Worm (Caenorhabditis elegans) whole organism, young adult: ENCODE measurements around the gene decr-1.1.

Source experiments
- B0035.1 ChIP-seq: sonication (generic microtip); optimal IDR thresholded peaks from 2 replicates; lab custom pipeline; 2016; ENCODE audit warnings: missing genetic modification characterization, mild to moderate bottlenecking, missing compliant biosample characterization, missing genotype, missing genetic modification reagents
- F10E7.11 ChIP-seq: sonication (generic microtip); optimal IDR thresholded peaks from 2 replicates; lab custom pipeline; 2017; ENCODE audit warnings: mild to moderate bottlenecking, missing genetic modification characterization, moderate library complexity, missing compliant biosample characterization
- F33H1.4 ChIP-seq: fragments of 200-800 bp; sonication (Bioruptor generic); IDR thresholded peaks from 2 replicates; pipeline ENCODE4 v1.3.6; 2022; ENCODE audit warnings: missing genetic modification reagents, missing genetic modification characterization, missing compliant biosample characterization
- F37B4.10 ChIP-seq: fragments of 200-800 bp; sonication (Bioruptor generic); IDR thresholded peaks from 2 replicates; pipeline ENCODE4 v1.3.6; 2022; ENCODE audit warnings: missing genetic modification characterization, missing compliant biosample characterization
- F49E8.2 ChIP-seq: sonication (generic microtip); optimal IDR thresholded peaks from 3 replicates; lab custom pipeline; 2017; ENCODE audit warnings: missing genetic modification characterization, mild to moderate bottlenecking, missing compliant biosample characterization, antibody characterized with exemption, moderate library complexity; ENCODE audit not compliant: insufficient read depth
- F57C9.4 ChIP-seq: sonication (generic microtip); optimal IDR thresholded peaks from 2 replicates; lab custom pipeline; 2017; ENCODE audit warnings: mild to moderate bottlenecking, missing genetic modification characterization, missing compliant biosample characterization
- K12H6.12 ChIP-seq: fragments of 200-800 bp; sonication (Bioruptor generic); optimal IDR thresholded peaks from 2 replicates; lab custom pipeline; 2018; ENCODE audit warnings: mild to moderate bottlenecking, missing genetic modification characterization, missing compliant biosample characterization
- Y53G8AR.9 ChIP-seq: fragments of 200-800 bp; sonication (Bioruptor generic); conservative IDR thresholded peaks from 2 replicates; pipeline ENCODE4 v1.3.6; 2022; ENCODE audit warnings: missing genetic modification reagents, missing genetic modification characterization, missing compliant biosample characterization
- Y56A3A.18 ChIP-seq: fragments of 200-800 bp; sonication (Bioruptor generic); IDR thresholded peaks from 2 replicates; pipeline ENCODE4 v1.3.6; 2022; ENCODE audit warnings: missing genetic modification reagents, missing genetic modification characterization, missing compliant biosample characterization
- ZK185.1 ChIP-seq: sonication (generic microtip); optimal IDR thresholded peaks from 2 replicates; lab custom pipeline; 2016; ENCODE audit warnings: mild to moderate bottlenecking, missing genetic modification characterization, missing compliant biosample characterization; ENCODE audit not compliant: poor library complexity, severe bottlenecking
- akir-1 ChIP-seq: fragments of 200-800 bp; sonication (Bioruptor generic); optimal IDR thresholded peaks from 2 replicates; lab custom pipeline; 2018; ENCODE audit warnings: mild to moderate bottlenecking, missing genetic modification characterization, moderate library complexity, missing compliant biosample characterization
- ceh-79 ChIP-seq: sonication (generic microtip); optimal IDR thresholded peaks from 2 replicates; lab custom pipeline; 2017; ENCODE audit warnings: mild to moderate bottlenecking, missing genetic modification characterization, missing compliant biosample characterization
- dox-1 ChIP-seq: fragments of 200-800 bp; sonication (Bioruptor generic); IDR thresholded peaks from 2 replicates; pipeline ENCODE4 v1.3.6; 2022; ENCODE audit warnings: missing genetic modification reagents, missing genetic modification characterization, missing compliant biosample characterization
- ekl-4 ChIP-seq: fragments of 200-800 bp; sonication (Bioruptor generic); IDR thresholded peaks from 2 replicates; pipeline ENCODE4 v1.3.6; 2022; ENCODE audit warnings: missing genetic modification reagents, missing genetic modification characterization, missing compliant biosample characterization
- fkh-3 ChIP-seq: sonication (generic microtip); optimal IDR thresholded peaks from 2 replicates; lab custom pipeline; 2016; ENCODE audit warnings: mild to moderate bottlenecking, missing genetic modification characterization, missing compliant biosample characterization
- hmg-1.2 ChIP-seq: fragments of 200-800 bp; sonication (Bioruptor generic); IDR thresholded peaks from 2 replicates; pipeline ENCODE4 v1.3.6; 2022; ENCODE audit warnings: missing genetic modification reagents, missing genetic modification characterization, missing compliant biosample characterization
- hmg-20 ChIP-seq: fragments of 200-800 bp; sonication (Bioruptor generic); IDR thresholded peaks from 2 replicates; pipeline ENCODE4 v1.3.6; 2022; ENCODE audit warnings: missing genetic modification reagents, missing genetic modification characterization, missing compliant biosample characterization
- hsf-1 ChIP-seq: fragments of 200-800 bp; sonication (Bioruptor generic); IDR thresholded peaks from 2 replicates; pipeline ENCODE4 v1.3.6; 2022; ENCODE audit warnings: missing genetic modification reagents, missing genetic modification characterization, missing compliant biosample characterization
- lag-1 ChIP-seq: fragments of 200-800 bp; sonication (Bioruptor generic); IDR thresholded peaks from 2 replicates; pipeline ENCODE4 v1.3.6; 2022; ENCODE audit warnings: missing genetic modification reagents, missing genetic modification characterization, missing compliant biosample characterization
- let-526 ChIP-seq: fragments of 200-800 bp; sonication (Bioruptor generic); IDR thresholded peaks from 2 replicates; pipeline ENCODE4 v1.3.6; 2022; ENCODE audit warnings: missing genetic modification reagents, missing genetic modification characterization, missing compliant biosample characterization
- lin-26 ChIP-seq: fragments of 200-800 bp; sonication (Bioruptor generic); IDR thresholded peaks from 2 replicates; pipeline ENCODE4 v1.3.6; 2022; ENCODE audit warnings: missing genetic modification reagents, missing genetic modification characterization, missing compliant biosample characterization
- lin-35 ChIP-seq, 3 experiments: fragments of 150-350 bp in 2 of 3; sonication (generic microtip) in 1 of 3; optimal IDR thresholded peaks; 2 replicates each; lab custom pipeline; 2014 to 2018; ENCODE audit warnings: missing biosample characterization in 3 of 3, missing genetic modification characterization in 3 of 3, missing genetic modification reagents in 3 of 3
- lin-54 ChIP-seq: fragments of 200-800 bp; sonication (Bioruptor generic); optimal IDR thresholded peaks from 2 replicates; lab custom pipeline; 2018; ENCODE audit warnings: mild to moderate bottlenecking, missing genetic modification characterization, missing compliant biosample characterization
- madf-10 ChIP-seq: sonication (generic microtip); optimal IDR thresholded peaks from 2 replicates; lab custom pipeline; 2016; ENCODE audit warnings: mild to moderate bottlenecking, missing genetic modification characterization, missing compliant biosample characterization
- mcd-1 ChIP-seq: fragments of 200-800 bp; sonication (Bioruptor generic); IDR thresholded peaks from 2 replicates; pipeline ENCODE4 v1.3.6; 2022; ENCODE audit warnings: missing genetic modification reagents, missing genetic modification characterization, missing compliant biosample characterization
- mel-28 ChIP-seq: sonication (generic microtip); optimal IDR thresholded peaks from 2 replicates; lab custom pipeline; 2016; ENCODE audit warnings: borderline replicate concordance, mild to moderate bottlenecking, missing genetic modification characterization, missing compliant biosample characterization
- mxl-1 ChIP-seq: sonication (generic microtip); optimal IDR thresholded peaks from 2 replicates; lab custom pipeline; 2016; ENCODE audit warnings: missing genetic modification characterization, missing compliant biosample characterization
- nfya-1 ChIP-seq: sonication (generic microtip); optimal IDR thresholded peaks from 2 replicates; lab custom pipeline; 2017; ENCODE audit warnings: antibody characterized with exemption, missing compliant biosample characterization, missing genetic modification characterization, borderline replicate concordance; ENCODE audit not compliant: insufficient read depth
- nfya-2 ChIP-seq: fragments of 200-800 bp; sonication (Bioruptor generic); IDR thresholded peaks from 2 replicates; pipeline ENCODE4 v1.3.6; 2022; ENCODE audit warnings: missing genetic modification reagents, missing genetic modification characterization, missing compliant biosample characterization
- nhr-80 ChIP-seq: sonication (generic microtip); optimal IDR thresholded peaks from 2 replicates; lab custom pipeline; 2016; ENCODE audit warnings: missing genetic modification characterization, missing compliant biosample characterization
- pbrm-1 ChIP-seq: fragments of 200-800 bp; sonication (Bioruptor generic); IDR thresholded peaks from 2 replicates; pipeline ENCODE4 v1.3.6; 2022; ENCODE audit warnings: missing genetic modification reagents, missing genetic modification characterization, missing compliant biosample characterization
- pha-4 ChIP-seq: fragments of 150-350 bp; sonication (generic microtip); optimal IDR thresholded peaks from 2 replicates; lab custom pipeline; 2014; ENCODE audit warnings: missing biosample characterization, missing genetic modification reagents, missing genetic modification characterization
- rec-8 ChIP-seq, 2 experiments: sonication (generic microtip); optimal IDR thresholded peaks; 2 replicates each; lab custom pipeline; 2016; ENCODE audit warnings: mild to moderate bottlenecking in 2 of 2, missing genetic modification characterization in 2 of 2, missing genetic modification reagents in 2 of 2, missing genotype in 2 of 2, missing biosample characterization in 1 of 2, missing compliant biosample characterization in 1 of 2, moderate library complexity in 1 of 2
- snpc-1.1 ChIP-seq: sonication (generic microtip); optimal IDR thresholded peaks from 2 replicates; lab custom pipeline; 2017; ENCODE audit warnings: missing genetic modification characterization, mild to moderate bottlenecking, missing compliant biosample characterization, antibody characterized with exemption, moderate library complexity, missing genotype, missing genetic modification reagents; ENCODE audit not compliant: insufficient read depth
- snpc-3.4 ChIP-seq: sonication (generic microtip); optimal IDR thresholded peaks from 2 replicates; lab custom pipeline; 2017; ENCODE audit warnings: missing genetic modification characterization, mild to moderate bottlenecking, missing compliant biosample characterization, antibody characterized with exemption, moderate library complexity, missing genotype, missing genetic modification reagents
- snpc-4 ChIP-seq, 5 experiments: fragments of 150-350 bp in 1 of 5; sonication (generic microtip) in 4 of 5; optimal IDR thresholded peaks; 2 replicates each; lab custom pipeline; 2014 to 2018; ENCODE audit warnings: missing genetic modification characterization in 5 of 5, missing biosample characterization in 3 of 5, antibody characterized with exemption in 2 of 5, mild to moderate bottlenecking in 2 of 5, missing compliant biosample characterization in 2 of 5, missing genotype in 2 of 5, moderate library complexity in 2 of 5, missing genetic modification reagents in 1 of 5
- unc-130 ChIP-seq: sonication (generic microtip); optimal IDR thresholded peaks from 2 replicates; lab custom pipeline; 2016; ENCODE audit warnings: missing genetic modification reagents, missing genetic modification characterization, missing compliant biosample characterization
- zim-3 ChIP-seq: sonication (generic microtip); optimal IDR thresholded peaks from 2 replicates; lab custom pipeline; 2017; ENCODE audit warnings: mild to moderate bottlenecking, missing genetic modification characterization, moderate library complexity, missing compliant biosample characterization
- ztf-25 ChIP-seq: fragments of 200-800 bp; sonication (Bioruptor generic); IDR thresholded peaks from 2 replicates; pipeline ENCODE4 v1.3.6; 2022; ENCODE audit warnings: missing genetic modification reagents, missing genetic modification characterization, missing compliant biosample characterization
- ztf-26 ChIP-seq: sonication (generic microtip); optimal IDR thresholded peaks from 2 replicates; lab custom pipeline; 2017; ENCODE audit warnings: missing genetic modification characterization, missing compliant biosample characterization
- ztf-6 ChIP-seq: fragments of 200-800 bp; sonication (Bioruptor generic); IDR thresholded peaks from 2 replicates; pipeline ENCODE4 v1.3.6; 2022; ENCODE audit warnings: missing genetic modification reagents, missing genetic modification characterization, missing compliant biosample characterization

The decr-1.1 gene

ce11 chrV:13789362-13789761 is 7.2 kb downstream of the decr-1.1 start (continued):
- TF ChIP-seq ztf-26 (no peak), hsf-1 (GFP tag; lab: Robert Waterston, UW) (no peak; the same call in 1 of the 2 replicates), pbrm-1 (GFP tag; lab: Robert Waterston, UW) (0 out of 2 replicates have a peak, but pooled peaks have one; percentile 24), Y53G8AR.9 (no peak), F10E7.11 (tag; lab: Kevin White, UChicago) (no peak), hmg-20 (GFP tag; lab: Robert Waterston, UW) (no peak), ekl-4 (GFP tag; lab: Robert Waterston, UW) (no peak), F33H1.4 (GFP tag; lab: Robert Waterston, UW) (no peak), zim-3 (no peak), let-526 (GFP tag; lab: Robert Waterston, UW) (peak; percentile 61; the same call in 1 of the 2 replicates), lin-54 (peak; percentile 51), akir-1 (GFP tag; lab: Kevin White, UChicago) (no peak), lin-35 (GFP tag; optimal IDR thresholded peaks at IDR 0.05; lab: Kevin White, UChicago) (peak in 1 of 3 experiments; percentile 56), fkh-3 (no peak), ceh-79 (no peak), madf-10 (tag; lab: Kevin White, UChicago) (peak; percentile 61), snpc-3.4 (tag; lab: Kevin White, UChicago) (no peak), K12H6.12 (tag; lab: Kevin White, UChicago) (peak; percentile 84), snpc-1.1 (no peak), Y56A3A.18 (GFP tag; lab: Robert Waterston, UW) (0 out of 2 replicates have a peak, but pooled peaks have one; percentile 51), F57C9.4 (no peak), mxl-1 (no peak), unc-130 (GFP tag; lab: Kevin White, UChicago) (no peak), mcd-1 (peak; percentile 79), pha-4 (tag; lab: Kevin White, UChicago) (no peak), lin-26 (GFP tag; lab: Robert Waterston, UW) (no peak; the same call in 1 of the 2 replicates), nfya-2 (GFP tag; lab: Robert Waterston, UW) (no peak), ztf-6 (GFP tag; lab: Robert Waterston, UW) (no peak), snpc-4 (GFP tag; optimal IDR thresholded peaks at IDR 0.05; lab: Kevin White, UChicago) (no peak), snpc-4 (tag; optimal IDR thresholded peaks at IDR 0.05; lab: Kevin White, UChicago) (peak; percentile 16 to 64 (median 48)), lag-1 (no peak), ztf-25 (GFP tag; lab: Robert Waterston, UW) (no peak), nhr-80 (peak; percentile 93), F37B4.10 (no peak), hmg-1.2 (GFP tag; lab: Robert Waterston, UW) (peak; percentile 59; the same call in 1 of the 2 replicates), B0035.1 (no peak), F49E8.2 (tag; lab: Kevin White, UChicago) (no peak), ZK185.1 (tag; lab: Kevin White, UChicago) (peak; percentile 7), rec-8 (tag; optimal IDR thresholded peaks at IDR 0.05; lab: Kevin White, UChicago) (no peak), mel-28 (no peak), nfya-1 (no peak), dox-1 (peak; percentile 79)
- TF ChIP-seq, all 124 proteins: peak for 34
